Worm (Caenorhabditis elegans) whole organism, L2 larva: ENCODE results near the gene F10A3.17.

Experiments
- Y55F3AM.14 ChIP-seq: fragments of 200-800 bp; sonication (Bioruptor generic); optimal IDR thresholded peaks from 2 replicates; lab custom pipeline; 2018; ENCODE audit warnings: mild to moderate bottlenecking, missing genetic modification characterization, missing compliant biosample characterization
- egl-27 ChIP-seq: sonication (generic microtip); optimal IDR thresholded peaks from 3 replicates; lab custom pipeline; 2017; ENCODE audit warnings: missing biosample characterization, missing genetic modification reagents, missing genetic modification characterization
- fos-1 ChIP-seq: fragments of 150-350 bp; optimal IDR thresholded peaks from 2 replicates; lab custom pipeline; 2014; ENCODE audit warnings: missing biosample characterization, missing genetic modification characterization
- mab-5 ChIP-seq: fragments of 150-350 bp; optimal IDR thresholded peaks from 2 replicates; lab custom pipeline; 2014; ENCODE audit warnings: missing biosample characterization, missing genetic modification characterization
- nhr-237 ChIP-seq: fragments of 150-350 bp; optimal IDR thresholded peaks from 2 replicates; lab custom pipeline; 2014; ENCODE audit warnings: missing biosample characterization, missing genetic modification characterization
- nhr-25 ChIP-seq: fragments of 150-350 bp; sonication (generic microtip); optimal IDR thresholded peaks from 3 replicates; lab custom pipeline; 2014; ENCODE audit warnings: missing biosample characterization, missing genetic modification characterization
- unc-62 ChIP-seq: fragments of 150-350 bp; optimal IDR thresholded peaks from 2 replicates; lab custom pipeline; 2014; ENCODE audit warnings: missing biosample characterization, missing genetic modification reagents, missing genetic modification characterization
- ztf-11 ChIP-seq: sonication (generic microtip); optimal IDR thresholded peaks from 2 replicates; lab custom pipeline; 2017; ENCODE audit warnings: missing biosample characterization, missing genetic modification characterization

ce11 chrV:16155111-16155510 is 4.4 kb downstream of the F10A3.17 start, which contains the start of gene str-97:
- no peak for TF ChIP-seq mab-5 (tag; lab: Kevin White, UChicago)
- no peak for TF ChIP-seq nhr-237
- TF ChIP-seq unc-62, result no peak
- no peak for TF ChIP-seq nhr-25 (tag; lab: Kevin White, UChicago)
- no peak for TF ChIP-seq egl-27
- TF ChIP-seq Y55F3AM.14 (GFP tag; lab: Kevin White, UChicago), result no peak
- TF ChIP-seq ztf-11 (tag; lab: Kevin White, UChicago), result no peak
- TF ChIP-seq fos-1 (tag; lab: Kevin White, UChicago), result no peak
